Fruit fly (Drosophila melanogaster) whole organism, embryonic: ENCODE measurements around the gene fwe.

Experiments
- Abd-B ChIP-seq: fragments of 200-800 bp; sonication (Bioruptor generic); optimal IDR thresholded peaks from 2 replicates; lab custom pipeline; 2018; ENCODE audit warnings: missing biosample characterization, mild to moderate bottlenecking, missing genetic modification characterization, moderate library complexity
- B-H2 ChIP-seq: fragments of 200-800 bp; sonication (Bioruptor generic); optimal IDR thresholded peaks from 2 replicates; lab custom pipeline; 2018; ENCODE audit warnings: missing biosample characterization, mild to moderate bottlenecking, missing genetic modification characterization
- CG10147 ChIP-seq: fragments of 200-800 bp; sonication (Bioruptor generic); optimal IDR thresholded peaks from 2 replicates; lab custom pipeline; 2019; ENCODE audit warnings: missing biosample characterization, mild to moderate bottlenecking, missing genetic modification characterization, moderate library complexity
- CG11456 ChIP-seq: fragments of 200-800 bp; sonication (Bioruptor generic); IDR thresholded peaks from 3 replicates; pipeline ENCODE4 v1.3.6; 2022; ENCODE audit warnings: missing biosample characterization, missing genetic modification characterization
- CG11723 ChIP-seq: fragments of 200-800 bp; sonication (Bioruptor generic); optimal IDR thresholded peaks from 2 replicates; lab custom pipeline; 2017; ENCODE audit warnings: missing biosample characterization, mild to moderate bottlenecking, missing genetic modification characterization
- CG12299 ChIP-seq: fragments of 200-800 bp; sonication (Bioruptor generic); optimal IDR thresholded peaks from 2 replicates; lab custom pipeline; 2018; ENCODE audit warnings: missing biosample characterization, mild to moderate bottlenecking, missing genetic modification characterization
- CG12769 ChIP-seq: fragments of 200-800 bp; sonication (Bioruptor generic); optimal IDR thresholded peaks from 2 replicates; lab custom pipeline; 2019; ENCODE audit warnings: missing biosample characterization, mild to moderate bottlenecking, missing genetic modification characterization, moderate library complexity
- CG13123 ChIP-seq: fragments of 200-800 bp; sonication (Bioruptor generic); optimal IDR thresholded peaks from 2 replicates; lab custom pipeline; 2016; ENCODE audit warnings: missing biosample characterization, missing genetic modification characterization
- CG14965 ChIP-seq: fragments of 200-800 bp; sonication (Bioruptor generic); optimal IDR thresholded peaks from 2 replicates; lab custom pipeline; 2016; ENCODE audit warnings: missing biosample characterization, missing genetic modification characterization, borderline replicate concordance
- CG15269 ChIP-seq: fragments of 200-800 bp; sonication (Bioruptor generic); optimal IDR thresholded peaks from 2 replicates; lab custom pipeline; 2018; ENCODE audit warnings: missing biosample characterization, mild to moderate bottlenecking, missing genetic modification characterization, moderate library complexity
- CG16779 ChIP-seq: fragments of 200-800 bp; sonication (Bioruptor generic); IDR thresholded peaks from 2 replicates; pipeline ENCODE4 v1.3.6; 2022; ENCODE audit warnings: missing biosample characterization, missing genetic modification characterization
- CG18476 ChIP-seq: fragments of 200-800 bp; sonication (Bioruptor generic); optimal IDR thresholded peaks from 2 replicates; lab custom pipeline; 2016; ENCODE audit warnings: missing biosample characterization, mild to moderate bottlenecking, missing genetic modification characterization
- CG2116 ChIP-seq: fragments of 200-800 bp; sonication (Bioruptor generic); optimal IDR thresholded peaks from 3 replicates; lab custom pipeline; 2018; ENCODE audit warnings: missing biosample characterization, mild to moderate bottlenecking, missing genetic modification characterization
- CG2678 ChIP-seq: fragments of 200-800 bp; sonication (Bioruptor generic); optimal IDR thresholded peaks from 3 replicates; lab custom pipeline; 2019; ENCODE audit warnings: missing biosample characterization, mild to moderate bottlenecking, missing genetic modification characterization, moderate library complexity
- CG30431 ChIP-seq: fragments of 200-800 bp; sonication (Bioruptor generic); optimal IDR thresholded peaks from 2 replicates; lab custom pipeline; 2017; ENCODE audit warnings: missing biosample characterization, missing genetic modification characterization
- CG31224 ChIP-seq: fragments of 200-800 bp; sonication (Bioruptor generic); IDR thresholded peaks from 2 replicates; pipeline ENCODE4 v1.3.6; 2022; ENCODE audit warnings: missing biosample characterization, missing genetic modification characterization
- CG33557 ChIP-seq: fragments of 200-800 bp; sonication (Bioruptor generic); optimal IDR thresholded peaks from 2 replicates; lab custom pipeline; 2019; ENCODE audit warnings: missing biosample characterization, mild to moderate bottlenecking, missing genetic modification characterization, moderate library complexity
- CG4328 ChIP-seq: fragments of 200-800 bp; sonication (Bioruptor generic); optimal IDR thresholded peaks from 3 replicates; lab custom pipeline; 2017; ENCODE audit warnings: missing biosample characterization, missing genetic modification reagents, missing genetic modification characterization
- CG4360 ChIP-seq: fragments of 200-800 bp; sonication (Bioruptor generic); IDR thresholded peaks from 2 replicates; pipeline ENCODE4 v1.3.6; 2022; ENCODE audit warnings: missing biosample characterization, missing genetic modification characterization
- CG4707 ChIP-seq: fragments of 200-800 bp; sonication (Bioruptor generic); optimal IDR thresholded peaks from 2 replicates; lab custom pipeline; 2018; ENCODE audit warnings: missing biosample characterization, mild to moderate bottlenecking, missing genetic modification characterization, moderate library complexity
- CG5180 ChIP-seq: fragments of 200-800 bp; sonication (Bioruptor generic); optimal IDR thresholded peaks from 3 replicates; lab custom pipeline; 2017; ENCODE audit warnings: missing biosample characterization, missing genetic modification characterization, mild to moderate bottlenecking, moderate library complexity, missing genetic modification reagents
- CG7372 ChIP-seq: fragments of 200-800 bp; sonication (Bioruptor generic); IDR thresholded peaks from 2 replicates; pipeline ENCODE4 v1.3.6; 2022; ENCODE audit warnings: missing biosample characterization, missing genetic modification characterization
- CG7745 ChIP-seq: fragments of 200-800 bp; sonication (Bioruptor generic); optimal IDR thresholded peaks from 2 replicates; lab custom pipeline; 2018; ENCODE audit warnings: missing biosample characterization, mild to moderate bottlenecking, missing genetic modification characterization, moderate library complexity
- CG9727 ChIP-seq: fragments of 200-800 bp; sonication (Bioruptor generic); optimal IDR thresholded peaks from 3 replicates; lab custom pipeline; 2017; ENCODE audit warnings: missing biosample characterization, mild to moderate bottlenecking, missing genetic modification characterization
- CHES-1-like ChIP-seq: fragments of 200-800 bp; sonication (Bioruptor generic); optimal IDR thresholded peaks from 2 replicates; lab custom pipeline; 2016; ENCODE audit warnings: missing biosample characterization, missing genetic modification characterization
- CkIIα-i1 ChIP-seq: fragments of 200-800 bp; sonication (Bioruptor generic); IDR thresholded peaks from 2 replicates; pipeline ENCODE4 v1.3.6; 2022; ENCODE audit warnings: missing biosample characterization, missing genetic modification characterization
- Dfd ChIP-seq, 2 experiments: fragments of >200 bp; optimal IDR thresholded peaks; 2 replicates each; lab custom pipeline; 2017; ENCODE audit warnings: missing biosample characterization in 2 of 2, missing genetic modification characterization in 2 of 2
- Dll ChIP-seq: fragments of 200-800 bp; sonication (Bioruptor generic); IDR thresholded peaks from 4 replicates; pipeline ENCODE4 v1.3.6; 2022; ENCODE audit warnings: missing biosample characterization, missing genetic modification characterization; ENCODE audit not compliant: partially characterized antibody
- Dref ChIP-seq: fragments of 200-800 bp; sonication (Bioruptor generic); IDR thresholded peaks from 2 replicates; pipeline ENCODE4 v1.3.6; 2022; ENCODE audit warnings: missing biosample characterization, missing genetic modification characterization
- HmgD ChIP-seq: fragments of 200-800 bp; sonication (Bioruptor generic); optimal IDR thresholded peaks from 3 replicates; lab custom pipeline; 2016; ENCODE audit warnings: missing biosample characterization, missing genetic modification characterization
- Hr3 ChIP-seq: fragments of 200-800 bp; sonication (Bioruptor generic); optimal IDR thresholded peaks from 3 replicates; lab custom pipeline; 2016; ENCODE audit warnings: missing biosample characterization, missing genetic modification characterization
- Mrtf ChIP-seq: fragments of 200-800 bp; sonication (Bioruptor generic); IDR thresholded peaks from 3 replicates; pipeline ENCODE4 v1.3.6; 2022; ENCODE audit warnings: missing biosample characterization, missing genetic modification characterization
- Nf-YC ChIP-seq: fragments of 200-800 bp; optimal IDR thresholded peaks from 3 replicates; lab custom pipeline; 2019; ENCODE audit warnings: missing biosample characterization, mild to moderate bottlenecking, missing genetic modification characterization, moderate library complexity
- Opbp ChIP-seq: fragments of 200-800 bp; sonication (Bioruptor generic); IDR thresholded peaks from 3 replicates; pipeline ENCODE4 v1.3.6; 2022; ENCODE audit warnings: missing biosample characterization, missing genetic modification characterization; ENCODE audit not compliant: partially characterized antibody
- Taf1 ChIP-seq: fragments of 200-800 bp; sonication (Bioruptor generic); IDR thresholded peaks from 2 replicates; pipeline ENCODE4 v1.3.6; 2022; ENCODE audit warnings: missing biosample characterization, missing genetic modification characterization
- ash1 ChIP-seq: fragments of 200-800 bp; sonication (Bioruptor generic); optimal IDR thresholded peaks from 2 replicates; lab custom pipeline; 2018; ENCODE audit warnings: missing biosample characterization, mild to moderate bottlenecking, missing genetic modification characterization
- croc ChIP-seq: fragments of 200-800 bp; sonication (Bioruptor generic); conservative IDR thresholded peaks from 3 replicates; pipeline ENCODE4 v1.3.6; 2022; ENCODE audit warnings: missing biosample characterization, missing genetic modification characterization
- da ChIP-seq: fragments of 200-800 bp; sonication (Bioruptor generic); optimal IDR thresholded peaks from 2 replicates; lab custom pipeline; 2016; ENCODE audit warnings: missing biosample characterization, missing genetic modification characterization
- dati ChIP-seq: fragments of 200-800 bp; sonication (Bioruptor generic); IDR thresholded peaks from 2 replicates; pipeline ENCODE4 v1.3.6; 2022; ENCODE audit warnings: missing biosample characterization, missing genetic modification characterization
- ems ChIP-seq: fragments of 200-800 bp; sonication (Bioruptor generic); optimal IDR thresholded peaks from 3 replicates; lab custom pipeline; 2016; ENCODE audit warnings: missing biosample characterization, missing genetic modification characterization
- gsb ChIP-seq: fragments of 200-800 bp; sonication (Bioruptor generic); IDR thresholded peaks from 2 replicates; pipeline ENCODE4 v1.3.6; 2022; ENCODE audit warnings: missing biosample characterization, missing genetic modification characterization
- gsb-n ChIP-seq: fragments of 200-800 bp; sonication (Bioruptor generic); optimal IDR thresholded peaks from 3 replicates; lab custom pipeline; 2018; ENCODE audit warnings: missing biosample characterization, mild to moderate bottlenecking, missing genetic modification characterization
- jumu ChIP-seq: fragments of 200-800 bp; sonication (Bioruptor generic); optimal IDR thresholded peaks from 3 replicates; lab custom pipeline; 2016; ENCODE audit warnings: missing biosample characterization, missing genetic modification characterization
- mam ChIP-seq: fragments of 200-800 bp; sonication (Bioruptor generic); optimal IDR thresholded peaks from 3 replicates; lab custom pipeline; 2016; ENCODE audit warnings: missing biosample characterization, missing genetic modification characterization
- onecut ChIP-seq: fragments of 200-800 bp; sonication (Bioruptor generic); IDR thresholded peaks from 2 replicates; pipeline ENCODE4 v1.3.6; 2022; ENCODE audit warnings: missing biosample characterization, missing genetic modification characterization
- pfk ChIP-seq: fragments of 200-800 bp; sonication (Bioruptor generic); optimal IDR thresholded peaks from 2 replicates; lab custom pipeline; 2018; ENCODE audit warnings: missing biosample characterization, mild to moderate bottlenecking, missing genetic modification characterization, moderate library complexity
- pita ChIP-seq: fragments of 200-800 bp; sonication (Bioruptor generic); optimal IDR thresholded peaks from 2 replicates; lab custom pipeline; 2017; ENCODE audit warnings: missing biosample characterization, mild to moderate bottlenecking, missing genetic modification characterization
- pum ChIP-seq: fragments of 200-800 bp; sonication (Bioruptor generic); optimal IDR thresholded peaks from 2 replicates; lab custom pipeline; 2016; ENCODE audit warnings: missing biosample characterization, missing genetic modification characterization
- sd ChIP-seq: fragments of 200-800 bp; sonication (Bioruptor generic); optimal IDR thresholded peaks from 3 replicates; lab custom pipeline; 2018; ENCODE audit warnings: missing biosample characterization, mild to moderate bottlenecking, missing genetic modification characterization, moderate library complexity
- sim ChIP-seq: fragments of 200-800 bp; sonication (Bioruptor generic); IDR thresholded peaks from 2 replicates; pipeline ENCODE4 v1.3.6; 2022; ENCODE audit warnings: missing biosample characterization, missing genetic modification characterization
- tio ChIP-seq: fragments of 200-800 bp; sonication (Bioruptor generic); optimal IDR thresholded peaks from 2 replicates; lab custom pipeline; 2017; ENCODE audit warnings: missing biosample characterization, missing genetic modification characterization, inconsistent platforms

Gene fwe

DNA sequence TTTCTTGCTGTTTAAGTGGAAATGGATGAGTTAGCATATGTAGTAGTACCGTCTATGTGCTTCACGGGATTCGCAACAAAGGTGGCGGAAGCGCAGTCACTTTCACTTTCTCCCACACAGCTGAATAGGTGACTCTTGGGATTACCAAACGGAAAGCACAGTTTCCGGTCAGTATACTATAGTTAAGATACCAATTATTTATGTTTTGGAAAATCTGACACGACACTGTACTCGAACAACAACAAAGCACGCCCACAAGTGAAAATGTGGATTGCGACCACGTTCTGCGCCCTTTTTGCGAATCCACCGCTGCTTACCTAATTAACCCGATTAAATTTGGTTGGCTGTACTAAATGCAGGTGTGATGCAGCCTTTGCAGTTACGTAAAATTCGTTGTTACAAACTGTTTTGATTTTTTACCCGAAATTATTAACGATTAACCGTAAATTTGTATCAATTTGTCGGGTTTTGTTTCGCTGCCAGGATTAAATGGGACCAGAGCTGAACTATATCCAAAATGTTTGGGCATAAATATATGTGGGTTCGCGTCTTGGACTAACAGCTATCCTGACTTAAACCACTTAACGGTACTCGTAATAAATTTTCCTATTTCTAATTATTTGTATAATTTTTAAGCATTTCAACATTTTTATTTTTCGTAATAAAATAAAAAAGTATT, 18.8 kb upstream of the fwe start, which contains the start of gene CG18081 (continued):
- no peak for TF ChIP-seq HmgD
- no peak for TF ChIP-seq CG4328 (GFP tag; lab: Kevin White, UChicago)
- no peak for TF ChIP-seq Opbp
- TF ChIP-seq CG2678 (tag; lab: Kevin White, UChicago) = no peak
- no peak for TF ChIP-seq pum
- TF ChIP-seq sim (GFP tag; lab: Robert Waterston, UW) = no peak
- TF ChIP-seq Taf1 (GFP tag; lab: Robert Waterston, UW) = no peak
- TF ChIP-seq sd (tag; lab: Kevin White, UChicago) = no peak
- no peak for TF ChIP-seq CG12299
- TF ChIP-seq B-H2 (GFP tag; lab: Kevin White, UChicago) = no peak
- TF ChIP-seq CG9727 (GFP tag; lab: Kevin White, UChicago) = no peak
- no peak for TF ChIP-seq tio (GFP tag; lab: Kevin White, UChicago)
- TF ChIP-seq jumu (GFP tag; lab: Kevin White, UChicago) = no peak
- no peak for TF ChIP-seq Dll (GFP tag; lab: Robert Waterston, UW)
- no peak for TF ChIP-seq CG12769 (tag; lab: Kevin White, UChicago)
- TF ChIP-seq Dref (GFP tag; lab: Robert Waterston, UW) = no peak; the same call in 1 of the 2 replicates
- no peak for TF ChIP-seq CG14965 (GFP tag; lab: Kevin White, UChicago)
- no peak for TF ChIP-seq CG33557 (GFP tag; lab: Kevin White, UChicago)
- TF ChIP-seq CG4707 (GFP tag; lab: Kevin White, UChicago) = no peak
- no peak for TF ChIP-seq CG4360
- TF ChIP-seq CG5180 (GFP tag; lab: Kevin White, UChicago) = no peak
- TF ChIP-seq Hr3 (GFP tag; lab: Kevin White, UChicago) = no peak
- peak; percentile 27 for TF ChIP-seq CG2116
- TF ChIP-seq onecut (GFP tag; lab: Robert Waterston, UW) = no peak
- no peak for TF ChIP-seq croc (GFP tag; lab: Robert Waterston, UW)
- no peak for TF ChIP-seq CG11456 (GFP tag; lab: Robert Waterston, UW)
- no peak for TF ChIP-seq Nf-YC (tag; lab: Kevin White, UChicago)
- TF ChIP-seq ash1 (GFP tag; lab: Kevin White, UChicago) = no peak
- TF ChIP-seq CG16779 (GFP tag; lab: Robert Waterston, UW) = no peak
- TF ChIP-seq CG15269 = no peak
- no peak for TF ChIP-seq ems
- no peak for TF ChIP-seq dati
- TF ChIP-seq CG11723 (GFP tag; lab: Kevin White, UChicago) = no peak
- TF ChIP-seq mam (GFP tag; lab: Kevin White, UChicago) = no peak
- TF ChIP-seq CHES-1-like (GFP tag; lab: Kevin White, UChicago) = peak; percentile 14
- TF ChIP-seq CG30431 = no peak
- TF ChIP-seq Abd-B (GFP tag; lab: Kevin White, UChicago) = peak; percentile 76
- TF ChIP-seq CG7372 = no peak
- no peak for TF ChIP-seq da (GFP tag; lab: Kevin White, UChicago)
- no peak for TF ChIP-seq CkIIα-i1
- TF ChIP-seq CG10147 (GFP tag; lab: Kevin White, UChicago) = no peak
- peak; percentile 69 for TF ChIP-seq pita (GFP tag; lab: Kevin White, UChicago)
- no peak for TF ChIP-seq gsb-n (tag; lab: Kevin White, UChicago)
- no peak for TF ChIP-seq Dfd (GFP tag; optimal IDR thresholded peaks at IDR 0.05; lab: Kevin White, UChicago)
- no peak for TF ChIP-seq CG13123
- no peak for TF ChIP-seq pfk (GFP tag; lab: Kevin White, UChicago)
- no peak for TF ChIP-seq CG18476 (GFP tag; lab: Kevin White, UChicago)
- no peak for TF ChIP-seq CG31224 (GFP tag; lab: Robert Waterston, UW)
- no peak for TF ChIP-seq Mrtf
- no peak for TF ChIP-seq gsb (GFP tag; lab: Robert Waterston, UW)
- no peak for TF ChIP-seq CG7745 (tag; lab: Kevin White, UChicago)
